Worm (Caenorhabditis elegans): ENCODE data around the gene T25B2.4.

ce11 chrX:6194191-6194724 is 16.2 kb downstream of the T25B2.4 start, which contains the start of gene ceh-54:
- TF ChIP-seq ceh-39 (tag; optimal IDR thresholded peaks at IDR 0.05) (no peak), ztf-11 (tag; optimal IDR thresholded peaks at IDR 0.05) (no peak), ces-1 (GFP tag; optimal IDR thresholded peaks at IDR 0.05) (no peak), mls-2 (tag; optimal IDR thresholded peaks at IDR 0.05) (no peak), nhr-12 (tag; optimal IDR thresholded peaks at IDR 0.05) (no peak), nhr-237 (tag; optimal IDR thresholded peaks at IDR 0.05) (no peak), snpc-4 (tag; optimal IDR thresholded peaks at IDR 0.05) (no peak), mep-1 (tag; optimal IDR thresholded peaks at IDR 0.05) (no peak), pha-4 (tag; optimal IDR thresholded peaks at IDR 0.05) (no peak), elt-3 (tag; optimal IDR thresholded peaks at IDR 0.05) (no peak), nhr-28 (tag; optimal IDR thresholded peaks at IDR 0.05) (no peak), lsy-2 (tag; optimal IDR thresholded peaks at IDR 0.05) (no peak), sem-2 (GFP tag; optimal IDR thresholded peaks at IDR 0.05) (no peak)
